Fruit fly (Drosophila melanogaster) Kc167 (cell line): ENCODE results near the gene BORCS6.

Experiments
- Myc ChIP-seq: fragments of >200 bp; optimal IDR thresholded peaks from 2 replicates; lab custom pipeline; 2017; ENCODE audit warnings: missing external identifiers
- Sin3A ChIP-seq: fragments of >200 bp; optimal IDR thresholded peaks from 2 replicates; lab custom pipeline; 2018; ENCODE audit warnings: missing external identifiers
- h ChIP-seq: fragments of >200 bp; optimal IDR thresholded peaks from 3 replicates; lab custom pipeline; 2018; ENCODE audit warnings: missing external identifiers
- insv ChIP-seq: fragments of >200 bp; optimal IDR thresholded peaks from 3 replicates; lab custom pipeline; 2018; ENCODE audit warnings: missing external identifiers
- psq ChIP-seq: fragments of >200 bp; optimal IDR thresholded peaks from 2 replicates; lab custom pipeline; 2017; ENCODE audit warnings: missing external identifiers
- ttk ChIP-seq: sonication (Bioruptor generic); optimal IDR thresholded peaks from 2 replicates; lab custom pipeline; 2017; ENCODE audit warnings: missing external identifiers

BORCS6 gene

DNA sequence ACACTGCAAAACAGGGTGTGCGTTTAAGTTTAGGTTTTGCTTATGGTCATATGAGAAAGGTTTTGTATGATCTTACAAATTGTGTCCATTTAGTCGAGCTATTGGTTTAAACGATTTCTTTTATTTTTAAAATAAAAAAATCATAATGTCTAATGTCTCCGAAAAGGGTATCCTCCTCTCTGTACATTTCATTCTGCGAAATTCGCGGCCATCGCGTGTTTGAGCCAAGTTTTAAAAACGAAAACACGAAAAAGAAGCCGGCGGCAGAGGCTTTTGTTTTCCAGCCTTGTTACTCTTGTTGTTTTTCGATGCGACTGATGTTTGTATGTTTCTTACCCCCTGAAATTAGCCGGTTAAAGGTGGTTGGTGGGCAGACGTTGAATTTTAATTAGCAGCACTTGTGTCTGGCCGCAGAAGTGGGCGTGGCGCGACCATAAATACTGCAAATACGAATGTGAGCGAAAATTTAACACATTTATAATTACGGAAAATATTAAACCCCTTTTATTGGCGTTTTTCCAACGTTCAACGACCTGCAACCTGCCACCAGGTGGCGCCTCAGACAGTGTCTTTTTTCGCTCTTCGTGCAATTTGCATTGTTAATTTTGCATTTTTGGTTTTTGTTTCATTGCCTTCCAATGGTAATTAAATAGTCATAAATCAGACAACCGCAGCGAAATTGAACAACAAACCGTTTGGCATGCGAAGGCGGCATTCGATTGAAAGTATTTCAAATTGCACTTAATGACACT, 20.0 kb upstream of the BORCS6 start:
- TF ChIP-seq psq (lab: Kevin White, UChicago) (no peak), Sin3A (no peak), Myc (no peak), ttk (lab: Kevin White, UChicago) (no peak), h (no peak), insv (lab: Kevin White, UChicago) (no peak)

DNA sequence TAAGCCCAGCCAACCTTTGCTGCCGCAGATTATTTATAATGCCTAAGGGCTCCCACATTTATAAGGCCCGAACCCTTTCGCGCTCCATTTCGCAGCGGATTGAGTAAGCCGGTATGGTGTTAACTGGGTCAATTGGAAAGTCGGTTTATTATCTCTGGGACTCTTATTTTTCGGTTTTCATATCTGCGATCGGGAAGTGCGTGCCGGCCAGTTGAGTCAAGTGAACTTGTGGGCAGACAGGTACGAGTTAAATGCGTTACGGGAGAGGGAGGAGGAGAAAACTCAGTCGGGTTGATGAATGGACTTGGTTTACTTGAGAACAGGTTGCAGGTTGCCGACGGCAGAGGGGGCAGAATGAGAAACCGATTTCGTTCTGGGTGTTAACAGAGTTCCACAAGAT, 16.4 kb upstream of the BORCS6 start:
- TF ChIP-seq ttk (lab: Kevin White, UChicago) (no peak), Sin3A (no peak), insv (lab: Kevin White, UChicago) (no peak), Myc (no peak), psq (lab: Kevin White, UChicago) (no peak), h (no peak)

DNA sequence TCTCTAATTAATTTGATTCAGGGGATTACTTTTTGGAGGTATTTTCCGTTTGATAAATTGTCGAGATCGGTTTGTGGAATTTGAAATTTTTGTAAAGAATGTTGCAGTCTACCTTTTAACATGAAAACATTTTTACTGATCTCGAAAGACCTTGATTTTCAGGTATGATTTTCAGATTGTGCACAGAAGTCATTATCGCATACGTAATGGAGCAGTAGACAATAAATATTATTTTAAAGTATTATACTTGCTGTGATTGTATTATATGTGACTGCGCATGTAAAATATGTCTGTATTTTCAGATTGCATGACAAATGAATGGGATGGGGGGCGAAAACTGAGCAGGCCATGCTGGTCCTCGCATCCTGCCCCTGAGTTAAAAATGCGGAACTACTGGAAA, 12.6 kb upstream of the BORCS6 start, which contains the start of gene CG34269:
CG34269 (plus strand) TSS at position 301 of the 400 bp plus-strand sequence.
- no peak for TF ChIP-seq Sin3A
- no peak for TF ChIP-seq psq (lab: Kevin White, UChicago)
- no peak for TF ChIP-seq Myc
- TF ChIP-seq h, result no peak
- no peak for TF ChIP-seq insv (lab: Kevin White, UChicago)
- no peak for TF ChIP-seq ttk (lab: Kevin White, UChicago)

DNA sequence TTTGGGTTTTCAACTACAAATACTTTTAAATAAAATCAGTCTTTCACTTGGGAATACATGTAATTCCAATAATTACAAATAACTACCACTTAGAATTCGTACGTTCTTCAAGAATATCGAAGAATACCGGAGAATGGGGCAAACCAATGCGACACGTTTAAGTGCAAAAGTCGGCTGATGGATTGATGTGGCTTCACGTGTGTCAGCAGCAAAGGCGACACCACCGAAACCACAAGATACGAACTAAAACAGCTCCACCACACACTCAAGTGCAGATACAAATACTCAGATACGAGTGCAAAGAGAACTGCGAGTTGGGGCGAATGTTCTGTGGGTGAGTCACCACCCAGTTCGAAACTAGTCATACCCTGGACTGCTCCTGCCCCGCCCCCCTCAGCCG, 9.8 kb upstream of the BORCS6 start:
- no peak for TF ChIP-seq insv (lab: Kevin White, UChicago)
- no peak for TF ChIP-seq Myc
- no peak for TF ChIP-seq Sin3A
- no peak for TF ChIP-seq psq (lab: Kevin White, UChicago)
- TF ChIP-seq h, result no peak
- no peak for TF ChIP-seq ttk (lab: Kevin White, UChicago)

DNA sequence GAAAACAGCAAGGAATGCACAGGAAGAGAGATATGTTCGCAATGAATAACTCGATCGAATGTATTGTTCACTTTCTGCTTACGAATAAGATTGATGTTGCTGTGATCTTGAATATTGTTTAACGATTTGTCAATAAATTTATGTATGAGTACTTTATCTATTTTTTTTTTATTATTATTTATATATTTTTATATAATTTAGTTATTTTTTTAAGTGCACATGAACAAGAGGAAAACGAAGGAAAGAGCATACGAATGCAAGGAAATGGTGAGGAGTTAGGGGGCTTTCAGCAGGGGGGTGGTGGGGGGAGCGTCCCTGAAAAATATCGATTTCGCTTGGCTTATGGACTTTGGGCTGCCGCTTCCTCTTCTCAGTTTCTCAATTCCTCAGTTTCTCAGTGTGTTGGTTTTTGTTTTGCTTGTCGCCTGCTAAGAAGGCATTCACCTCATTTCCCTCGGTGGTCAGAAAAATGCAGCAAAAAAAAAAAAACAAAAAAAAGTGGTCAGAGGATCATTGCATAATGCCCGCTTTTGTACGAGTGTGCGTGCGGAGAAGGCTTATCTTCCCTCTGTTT, 9.3 kb upstream of the BORCS6 start:
- TF ChIP-seq insv (lab: Kevin White, UChicago) (no peak), h (no peak), ttk (lab: Kevin White, UChicago) (no peak), Myc (no peak), psq (lab: Kevin White, UChicago) (no peak), Sin3A (no peak)

DNA sequence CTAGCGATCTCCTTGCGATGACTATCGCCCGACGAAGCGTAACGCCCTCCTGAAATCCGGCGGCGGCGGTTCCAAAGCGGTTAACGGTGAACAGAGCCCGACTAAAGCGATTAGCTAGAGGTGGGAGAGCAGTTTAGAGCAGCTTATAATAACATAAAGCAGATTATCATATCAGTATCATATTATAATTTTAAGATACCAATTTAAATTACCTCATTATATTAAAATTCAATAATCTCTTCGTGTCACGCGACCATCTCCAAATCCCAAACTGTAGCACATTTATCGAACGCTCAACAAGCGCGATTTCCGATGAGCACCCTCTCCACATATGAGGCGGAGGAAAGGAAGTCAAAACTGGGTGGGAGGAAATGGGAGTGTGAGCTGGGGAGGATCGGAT, 6.8 kb upstream of the BORCS6 start:
- no peak for TF ChIP-seq insv (lab: Kevin White, UChicago)
- no peak for TF ChIP-seq Sin3A
- TF ChIP-seq ttk (lab: Kevin White, UChicago), result no peak
- no peak for TF ChIP-seq h
- no peak for TF ChIP-seq psq (lab: Kevin White, UChicago)
- no peak for TF ChIP-seq Myc

DNA sequence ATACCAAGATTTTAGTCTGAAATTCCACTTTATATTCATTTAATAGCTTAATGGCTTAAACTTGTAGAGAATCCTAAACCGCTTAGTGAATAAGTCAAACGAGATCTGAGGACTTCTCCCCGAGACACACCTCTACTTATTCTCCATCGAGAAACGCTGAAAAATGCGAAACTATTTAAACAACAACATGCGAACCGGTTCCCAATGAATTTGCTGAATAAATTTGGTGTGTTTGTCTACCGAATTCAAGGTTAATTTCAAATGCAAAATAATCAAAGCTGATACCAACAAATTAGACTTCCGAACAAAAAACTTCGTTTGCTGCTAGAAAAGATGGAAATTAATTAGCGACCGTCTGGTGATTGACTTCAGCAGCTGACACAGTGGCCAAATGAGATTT, 4.5 kb upstream of the BORCS6 start:
- TF ChIP-seq h (no peak), psq (lab: Kevin White, UChicago) (no peak), insv (lab: Kevin White, UChicago) (no peak), Myc (no peak), Sin3A (no peak), ttk (lab: Kevin White, UChicago) (no peak)

DNA sequence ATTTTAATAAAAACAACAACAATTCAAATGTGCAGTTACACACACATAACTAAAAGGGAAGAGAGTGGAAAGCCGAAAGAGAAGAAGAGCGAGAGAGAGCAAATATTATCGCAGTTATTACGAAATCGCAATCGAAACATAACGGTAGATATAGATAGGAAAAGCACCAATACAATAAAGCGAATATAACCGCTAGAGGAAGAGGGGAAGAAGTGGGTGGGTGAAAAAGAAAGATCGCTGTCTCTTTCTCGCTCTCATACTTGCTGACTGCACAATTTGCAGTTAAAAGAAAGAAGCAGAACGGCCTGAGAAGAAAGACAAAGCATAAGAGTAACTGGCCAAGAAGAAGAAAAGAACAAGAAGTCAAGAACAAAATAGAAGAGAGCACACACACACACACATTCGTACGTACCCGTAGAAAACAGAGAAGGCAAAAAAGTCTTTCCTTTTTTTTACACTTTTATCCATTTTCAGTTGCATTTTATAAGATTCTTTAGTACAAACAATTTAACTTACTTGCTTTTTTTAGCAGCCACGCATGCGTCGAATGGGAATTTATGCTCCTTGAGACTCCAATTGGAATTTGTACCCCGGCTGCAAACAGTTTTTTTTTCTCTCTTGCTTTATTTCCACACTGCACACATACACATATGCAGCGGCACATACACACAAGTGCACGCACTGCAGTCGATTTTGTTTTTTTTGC, 1.1 kb upstream of the BORCS6 start:
- no peak for TF ChIP-seq h
- no peak for TF ChIP-seq ttk (lab: Kevin White, UChicago)
- no peak for TF ChIP-seq psq (lab: Kevin White, UChicago)
- no peak for TF ChIP-seq Sin3A
- no peak for TF ChIP-seq Myc

DNA sequence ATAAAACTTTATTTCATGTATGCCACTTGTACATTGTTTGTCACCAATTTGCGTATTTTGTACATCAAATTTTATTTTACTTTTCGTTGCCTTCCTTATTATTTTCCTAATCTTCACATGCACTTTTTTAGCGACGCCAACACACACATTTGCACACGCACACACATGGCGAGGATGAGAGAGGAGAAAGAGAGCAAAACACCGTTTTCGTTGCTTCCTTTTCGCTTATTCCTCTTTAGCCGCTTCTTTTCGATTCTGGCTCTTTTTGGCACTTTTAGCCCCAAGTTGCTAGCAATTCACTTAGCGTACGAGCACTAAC, 603 bp upstream of the BORCS6 start:
- TF ChIP-seq psq (lab: Kevin White, UChicago) (no peak), insv (lab: Kevin White, UChicago) (no peak), Sin3A (no peak), Myc (no peak), ttk (lab: Kevin White, UChicago) (no peak), h (no peak)

DNA sequence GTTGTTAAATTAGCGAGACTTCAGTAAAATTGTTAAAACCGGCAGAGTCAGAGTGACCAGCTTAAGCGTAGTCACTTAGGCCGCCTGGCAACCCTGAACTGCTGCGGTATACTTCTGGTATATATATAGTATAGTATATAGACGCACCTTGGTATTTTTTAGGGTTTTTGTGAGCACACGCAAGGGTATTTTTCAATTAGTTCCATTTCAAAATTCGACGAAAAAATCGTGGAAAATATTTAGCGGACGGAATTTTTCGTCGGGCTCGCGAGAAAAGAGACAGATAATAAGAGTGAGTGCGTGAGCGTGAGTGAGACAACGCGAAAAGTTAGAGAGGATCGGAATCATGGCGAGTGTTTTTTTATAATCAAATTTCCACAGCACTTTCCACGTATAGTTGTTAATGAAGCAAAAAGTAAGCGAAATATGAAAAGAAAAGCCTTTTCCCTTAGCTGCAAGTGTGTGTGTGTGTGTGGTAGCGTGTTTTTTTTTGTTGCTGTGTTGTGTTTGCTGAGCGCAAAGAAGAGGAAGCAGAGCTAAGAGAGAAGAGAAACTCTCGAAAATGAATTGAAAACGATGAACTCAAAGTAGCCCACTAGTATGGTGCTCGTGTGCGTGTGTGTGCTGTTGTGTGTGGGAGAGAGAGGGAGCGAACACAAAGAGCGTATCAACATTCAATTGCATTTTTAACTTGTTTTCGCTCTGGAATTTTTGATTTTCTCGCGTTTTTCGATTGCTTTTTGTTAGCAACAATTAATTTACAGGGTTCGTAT, 2.4 kb downstream of the BORCS6 start, which contains the start of the genes Cypl and Hipk:
Cypl (minus strand) TSS at position 69 of the 773 bp plus-strand sequence.
Hipk (plus strand) TSS at position 198 of the 773 bp plus-strand sequence.
- TF ChIP-seq h (no peak), insv (lab: Kevin White, UChicago) (no peak), Myc (no peak), ttk (lab: Kevin White, UChicago) (no peak), psq (lab: Kevin White, UChicago) (no peak), Sin3A (no peak)

DNA sequence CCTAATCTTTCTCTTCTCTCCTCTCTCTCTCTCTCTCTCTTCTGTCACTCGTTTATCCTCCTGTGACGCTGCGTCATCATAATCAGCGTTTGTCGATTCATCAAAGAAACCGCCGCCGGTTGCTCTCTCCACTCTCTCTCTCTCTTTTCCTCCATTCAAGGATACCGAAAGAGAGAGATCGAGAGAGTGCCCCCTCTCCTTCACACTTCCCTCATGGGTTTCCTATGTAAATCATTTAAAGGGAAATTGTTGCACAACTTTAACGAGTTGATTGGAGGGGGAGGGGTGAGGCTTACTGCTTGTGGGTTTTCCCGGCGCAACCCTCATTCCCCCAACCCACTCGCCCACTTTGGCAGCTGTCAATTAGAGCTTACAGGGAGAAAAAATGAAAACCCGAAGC, 3.6 kb downstream of the BORCS6 start:
- no peak for TF ChIP-seq psq (lab: Kevin White, UChicago)
- TF ChIP-seq ttk (lab: Kevin White, UChicago), result no peak
- no peak for TF ChIP-seq insv (lab: Kevin White, UChicago)
- no peak for TF ChIP-seq h
- no peak for TF ChIP-seq Myc
- TF ChIP-seq Sin3A, result no peak
